Worm (Caenorhabditis elegans) whole organism, L1 larva: Measurements from ENCODE around the gene sax-1.

Source experiments
- ama-1 ChIP-seq: fragments of 150-350 bp; optimal IDR thresholded peaks from 2 replicates; lab custom pipeline; 2014
- ceh-82 ChIP-seq, 3 experiments: fragments of 150-350 bp in 1 of 3; sonication (generic microtip) in 2 of 3; optimal IDR thresholded peaks; 2 replicates each; lab custom pipeline; 2014 to 2017; ENCODE audit warnings: missing biosample characterization in 3 of 3, missing genetic modification characterization in 3 of 3
- dpl-1 ChIP-seq, 3 experiments: fragments of 150-350 bp in 2 of 3; sonication (generic microtip) in 1 of 3; optimal IDR thresholded peaks; 2 replicates each; lab custom pipeline; 2014 to 2017; ENCODE audit warnings: missing biosample characterization in 3 of 3, missing genetic modification characterization in 3 of 3, missing genetic modification reagents in 3 of 3
- ets-5 ChIP-seq: fragments of 200-800 bp; sonication (Bioruptor generic); IDR thresholded peaks from 2 replicates; pipeline ENCODE4 v1.3.6; 2022; ENCODE audit warnings: missing genetic modification characterization, missing compliant biosample characterization
- lin-39 ChIP-seq: fragments of 150-350 bp; optimal IDR thresholded peaks from 2 replicates; lab custom pipeline; 2014; ENCODE audit warnings: missing biosample characterization, missing genetic modification reagents, missing genetic modification characterization
- lsy-2 ChIP-seq, 2 experiments: fragments of 150-350 bp; optimal IDR thresholded peaks; 2 replicates each; lab custom pipeline; 2014; ENCODE audit warnings: missing biosample characterization in 2 of 2, missing genetic modification characterization in 2 of 2
- mdl-1 ChIP-seq, 2 experiments: fragments of 150-350 bp; optimal IDR thresholded peaks; 2 replicates each; lab custom pipeline; 2014 to 2017; ENCODE audit warnings: missing biosample characterization in 2 of 2, missing genetic modification characterization in 2 of 2, inconsistent platforms in 1 of 2
- mep-1 ChIP-seq: fragments of 150-350 bp; optimal IDR thresholded peaks from 2 replicates; lab custom pipeline; 2014; ENCODE audit warnings: missing biosample characterization, missing genetic modification characterization
- nhr-12 ChIP-seq: sonication (generic microtip); optimal IDR thresholded peaks from 2 replicates; lab custom pipeline; 2017; ENCODE audit warnings: missing biosample characterization, missing genetic modification characterization
- nhr-76 ChIP-seq: sonication (generic microtip); optimal IDR thresholded peaks from 2 replicates; lab custom pipeline; 2017; ENCODE audit warnings: missing biosample characterization, missing genetic modification characterization
- rnt-1 ChIP-seq: sonication (generic microtip); optimal IDR thresholded peaks from 2 replicates; lab custom pipeline; 2016; ENCODE audit warnings: mild to moderate bottlenecking, missing genetic modification characterization, moderate library complexity, missing compliant biosample characterization
- skn-1 ChIP-seq: fragments of 150-350 bp; optimal IDR thresholded peaks from 2 replicates; lab custom pipeline; 2014; ENCODE audit warnings: missing biosample characterization, missing genetic modification characterization

DNA sequence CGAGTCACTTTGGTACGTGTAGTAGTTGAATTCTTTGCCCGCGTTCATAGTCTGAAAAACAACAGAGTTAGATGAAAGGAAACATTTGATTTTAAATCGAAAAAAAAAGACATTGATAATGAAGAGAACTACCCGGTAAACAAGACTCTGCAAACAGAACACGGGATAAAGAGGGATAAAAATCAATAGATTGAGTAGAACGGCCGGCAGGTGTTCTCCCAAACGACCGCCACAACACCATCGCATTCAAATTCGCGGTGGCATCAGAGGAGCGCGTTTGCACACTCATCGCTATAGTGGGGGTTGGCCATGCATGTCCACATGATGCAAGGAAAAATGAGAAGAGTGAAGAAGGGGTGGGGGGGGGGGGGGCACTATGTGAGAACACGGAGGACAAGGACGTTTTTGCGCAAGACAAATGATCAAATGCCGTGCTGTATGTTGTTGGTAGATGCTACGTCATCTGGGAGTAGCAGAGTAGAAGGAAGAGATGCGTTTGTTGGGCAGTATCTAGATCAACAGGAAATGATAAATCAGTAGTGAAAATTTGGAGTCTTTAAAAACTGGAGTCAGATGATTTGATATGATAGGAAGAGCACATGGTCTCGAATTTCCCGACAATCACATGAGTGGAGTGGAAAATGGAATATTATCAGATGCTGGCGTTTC lies 28.7 kb upstream of the sax-1 start, which contains the start of gene tag-52:
- TF ChIP-seq lsy-2 (tag; optimal IDR thresholded peaks at IDR 0.05; lab: Kevin White, UChicago) (peak in 1 of 2 experiments; percentile 29), mdl-1 (tag; optimal IDR thresholded peaks at IDR 0.05; lab: Kevin White, UChicago) (peak in 1 of 2 experiments; percentile 33), nhr-76 (tag; lab: Kevin White, UChicago) (no peak), nhr-12 (tag; lab: Kevin White, UChicago) (no peak), lin-39 (tag; lab: Kevin White, UChicago) (no peak), ets-5 (GFP tag; lab: Robert Waterston, UW) (no peak), mep-1 (tag; lab: Kevin White, UChicago) (peak; percentile 53), skn-1 (tag; lab: Kevin White, UChicago) (no peak), ceh-82 (tag; optimal IDR thresholded peaks at IDR 0.05; lab: Kevin White, UChicago) (no peak), rnt-1 (tag; lab: Kevin White, UChicago) (peak; percentile 26), dpl-1 (GFP tag; optimal IDR thresholded peaks at IDR 0.05; lab: Kevin White, UChicago) (peak; percentile 27 to 70 (median 48)), ama-1 (lab: Kevin White, UChicago) (no peak)
